Worm (Caenorhabditis elegans) whole organism, young adult: ENCODE data around the gene F25E5.8.
A peak's percentile ranks its signal among the peaks of the same experiment; 100 is the strongest.

Experiments used
- C17E4.6 ChIP-seq: fragments of 200-800 bp; sonication (Bioruptor generic); IDR thresholded peaks from 2 replicates; pipeline ENCODE4 v1.3.6; 2022; ENCODE audit warnings: missing genetic modification reagents, missing genetic modification characterization, missing compliant biosample characterization
- F33H1.4 ChIP-seq: fragments of 200-800 bp; sonication (Bioruptor generic); IDR thresholded peaks from 2 replicates; pipeline ENCODE4 v1.3.6; 2022; ENCODE audit warnings: missing genetic modification reagents, missing genetic modification characterization, missing compliant biosample characterization
- F37B4.10 ChIP-seq: fragments of 200-800 bp; sonication (Bioruptor generic); IDR thresholded peaks from 2 replicates; pipeline ENCODE4 v1.3.6; 2022; ENCODE audit warnings: missing genetic modification characterization, missing compliant biosample characterization
- F39B2.1 ChIP-seq: fragments of 200-800 bp; sonication (Bioruptor generic); IDR thresholded peaks from 2 replicates; pipeline ENCODE4 v1.3.6; 2022; ENCODE audit warnings: missing genetic modification reagents, missing genetic modification characterization, missing compliant biosample characterization
- K12H6.12 ChIP-seq: fragments of 200-800 bp; sonication (Bioruptor generic); optimal IDR thresholded peaks from 2 replicates; lab custom pipeline; 2018; ENCODE audit warnings: mild to moderate bottlenecking, missing genetic modification characterization, missing compliant biosample characterization
- Y67H2A.10 ChIP-seq: fragments of 200-800 bp; sonication (Bioruptor generic); conservative IDR thresholded peaks from 2 replicates; pipeline ENCODE4 v1.3.6; 2022; ENCODE audit warnings: missing genetic modification reagents, missing genetic modification characterization, missing compliant biosample characterization
- Y79H2A.3 ChIP-seq: fragments of 200-800 bp; sonication (Bioruptor generic); conservative IDR thresholded peaks from 2 replicates; pipeline ENCODE4 v1.3.6; 2022; ENCODE audit warnings: missing genetic modification reagents, missing genetic modification characterization, missing compliant biosample characterization
- attf-3 ChIP-seq: fragments of 200-800 bp; sonication (Bioruptor generic); conservative IDR thresholded peaks from 2 replicates; pipeline ENCODE4 v1.3.6; 2022; ENCODE audit warnings: missing genetic modification reagents, missing genetic modification characterization, missing compliant biosample characterization
- bed-1 ChIP-seq: fragments of 200-800 bp; sonication (Bioruptor generic); IDR thresholded peaks from 2 replicates; pipeline ENCODE4 v1.3.6; 2022; ENCODE audit warnings: missing genetic modification reagents, missing genetic modification characterization, missing compliant biosample characterization
- bed-2 ChIP-seq: fragments of 200-800 bp; sonication (Bioruptor generic); IDR thresholded peaks from 2 replicates; pipeline ENCODE4 v1.3.6; 2022; ENCODE audit warnings: missing genetic modification reagents, missing genetic modification characterization, missing compliant biosample characterization
- cebp-2 ChIP-seq: fragments of 200-800 bp; sonication (Bioruptor generic); IDR thresholded peaks from 2 replicates; pipeline ENCODE4 v1.3.6; 2022; ENCODE audit warnings: missing genetic modification characterization, missing compliant biosample characterization
- dpff-1 ChIP-seq: sonication (generic microtip); optimal IDR thresholded peaks from 2 replicates; lab custom pipeline; 2017; ENCODE audit warnings: mild to moderate bottlenecking, missing genetic modification characterization, missing compliant biosample characterization
- efl-1 ChIP-seq: fragments of 150-350 bp; optimal IDR thresholded peaks from 2 replicates; lab custom pipeline; 2014; ENCODE audit warnings: missing biosample characterization, missing genetic modification reagents, missing genetic modification characterization
- egl-18 ChIP-seq: fragments of 200-800 bp; sonication (Bioruptor generic); IDR thresholded peaks from 2 replicates; pipeline ENCODE4 v1.3.6; 2022; ENCODE audit warnings: missing genetic modification reagents, missing genetic modification characterization, missing compliant biosample characterization
- egrh-3 ChIP-seq: fragments of 200-800 bp; sonication (Bioruptor generic); IDR thresholded peaks from 2 replicates; pipeline ENCODE4 v1.3.6; 2022; ENCODE audit warnings: missing genetic modification reagents, missing genetic modification characterization, missing compliant biosample characterization
- ekl-4 ChIP-seq: fragments of 200-800 bp; sonication (Bioruptor generic); IDR thresholded peaks from 2 replicates; pipeline ENCODE4 v1.3.6; 2022; ENCODE audit warnings: missing genetic modification reagents, missing genetic modification characterization, missing compliant biosample characterization
- hmg-20 ChIP-seq: fragments of 200-800 bp; sonication (Bioruptor generic); IDR thresholded peaks from 2 replicates; pipeline ENCODE4 v1.3.6; 2022; ENCODE audit warnings: missing genetic modification reagents, missing genetic modification characterization, missing compliant biosample characterization
- let-607 ChIP-seq, 2 experiments: fragments of 200-800 bp in 1 of 2; sonication (Bioruptor generic) in 1 of 2; sonication (generic microtip) in 1 of 2; optimal IDR thresholded peaks; 2 replicates each; lab custom pipeline; 2016 to 2018; ENCODE audit warnings: mild to moderate bottlenecking in 2 of 2, missing compliant biosample characterization in 2 of 2, missing genetic modification characterization in 2 of 2, moderate library complexity in 2 of 2, missing genotype in 1 of 2
- lin-35 ChIP-seq, 3 experiments: fragments of 150-350 bp in 2 of 3; sonication (generic microtip) in 1 of 3; optimal IDR thresholded peaks; 2 replicates each; lab custom pipeline; 2014 to 2018; ENCODE audit warnings: missing biosample characterization in 3 of 3, missing genetic modification characterization in 3 of 3, missing genetic modification reagents in 3 of 3
- lin-40 ChIP-seq: sonication (generic microtip); optimal IDR thresholded peaks from 2 replicates; lab custom pipeline; 2016; ENCODE audit warnings: missing genetic modification characterization, mild to moderate bottlenecking, missing compliant biosample characterization, missing genotype, missing genetic modification reagents
- lin-54 ChIP-seq: fragments of 200-800 bp; sonication (Bioruptor generic); optimal IDR thresholded peaks from 2 replicates; lab custom pipeline; 2018; ENCODE audit warnings: mild to moderate bottlenecking, missing genetic modification characterization, missing compliant biosample characterization
- lsl-1 ChIP-seq: fragments of 200-800 bp; sonication (Bioruptor generic); optimal IDR thresholded peaks from 2 replicates; lab custom pipeline; 2018; ENCODE audit warnings: mild to moderate bottlenecking, missing genetic modification characterization, moderate library complexity, missing compliant biosample characterization
- madf-3 ChIP-seq: fragments of 200-800 bp; sonication (Bioruptor generic); IDR thresholded peaks from 2 replicates; pipeline ENCODE4 v1.3.6; 2022; ENCODE audit warnings: missing genetic modification reagents, missing genetic modification characterization, missing compliant biosample characterization
- madf-6 ChIP-seq: fragments of 200-800 bp; sonication (Bioruptor generic); IDR thresholded peaks from 2 replicates; pipeline ENCODE4 v1.3.6; 2022; ENCODE audit warnings: missing genetic modification reagents, missing genetic modification characterization, missing compliant biosample characterization
- mxl-1 ChIP-seq: sonication (generic microtip); optimal IDR thresholded peaks from 2 replicates; lab custom pipeline; 2016; ENCODE audit warnings: missing genetic modification characterization, missing compliant biosample characterization
- nfyb-1 ChIP-seq: fragments of 200-800 bp; sonication (Bioruptor generic); IDR thresholded peaks from 2 replicates; pipeline ENCODE4 v1.3.6; 2022; ENCODE audit warnings: missing genetic modification reagents, missing genetic modification characterization, missing compliant biosample characterization
- pbrm-1 ChIP-seq: fragments of 200-800 bp; sonication (Bioruptor generic); IDR thresholded peaks from 2 replicates; pipeline ENCODE4 v1.3.6; 2022; ENCODE audit warnings: missing genetic modification reagents, missing genetic modification characterization, missing compliant biosample characterization
- rec-8 ChIP-seq, 2 experiments: sonication (generic microtip); optimal IDR thresholded peaks; 2 replicates each; lab custom pipeline; 2016; ENCODE audit warnings: mild to moderate bottlenecking in 2 of 2, missing genetic modification characterization in 2 of 2, missing genetic modification reagents in 2 of 2, missing genotype in 2 of 2, missing biosample characterization in 1 of 2, missing compliant biosample characterization in 1 of 2, moderate library complexity in 1 of 2
- sea-2 ChIP-seq: fragments of 200-800 bp; sonication (Bioruptor generic); IDR thresholded peaks from 2 replicates; pipeline ENCODE4 v1.3.6; 2022; ENCODE audit warnings: missing genetic modification characterization, missing compliant biosample characterization
- unc-62 ChIP-seq: fragments of 150-350 bp; optimal IDR thresholded peaks from 2 replicates; lab custom pipeline; 2014; ENCODE audit warnings: missing biosample characterization, missing genetic modification reagents, missing genetic modification characterization
- ztf-25 ChIP-seq: fragments of 200-800 bp; sonication (Bioruptor generic); IDR thresholded peaks from 2 replicates; pipeline ENCODE4 v1.3.6; 2022; ENCODE audit warnings: missing genetic modification reagents, missing genetic modification characterization, missing compliant biosample characterization
- ztf-28 ChIP-seq: fragments of 200-800 bp; sonication (Bioruptor generic); IDR thresholded peaks from 2 replicates; pipeline ENCODE4 v1.3.6; 2022; ENCODE audit warnings: missing genetic modification reagents, missing genetic modification characterization, missing compliant biosample characterization
- ztf-6 ChIP-seq: fragments of 200-800 bp; sonication (Bioruptor generic); IDR thresholded peaks from 2 replicates; pipeline ENCODE4 v1.3.6; 2022; ENCODE audit warnings: missing genetic modification reagents, missing genetic modification characterization, missing compliant biosample characterization

F25E5.8 gene

ce11 chrV:7439807-7440206, 4.1 kb downstream of the F25E5.8 start, which contains the start of gene try-13:
Gene try-13 (plus strand): TSS chrV:7440107.
- no peak for TF ChIP-seq lin-40 (tag; lab: Kevin White, UChicago)
- TF ChIP-seq let-607 (tag; optimal IDR thresholded peaks at IDR 0.05; lab: Kevin White, UChicago): no peak
- TF ChIP-seq lin-54 (GFP tag; lab: Kevin White, UChicago): no peak
- no peak for TF ChIP-seq madf-6 (GFP tag; lab: Robert Waterston, UW)
- TF ChIP-seq hmg-20 (GFP tag; lab: Robert Waterston, UW): no peak
- no peak for TF ChIP-seq rec-8 (tag; optimal IDR thresholded peaks at IDR 0.05; lab: Kevin White, UChicago)
- TF ChIP-seq lsl-1 (GFP tag; lab: Kevin White, UChicago): no peak
- TF ChIP-seq ztf-25 (GFP tag; lab: Robert Waterston, UW): no peak
- no peak for TF ChIP-seq dpff-1 (tag; lab: Kevin White, UChicago)
- no peak for TF ChIP-seq Y79H2A.3 (GFP tag; lab: Robert Waterston, UW)
- TF ChIP-seq C17E4.6 (GFP tag; lab: Robert Waterston, UW): no peak
- no peak for TF ChIP-seq K12H6.12 (tag; lab: Kevin White, UChicago)
- TF ChIP-seq mxl-1 (tag; lab: Kevin White, UChicago): no peak
- no peak for TF ChIP-seq efl-1
- TF ChIP-seq unc-62: no peak
- TF ChIP-seq nfyb-1 (GFP tag; lab: Robert Waterston, UW): no peak
- no peak for TF ChIP-seq pbrm-1 (GFP tag; lab: Robert Waterston, UW)
- no peak for TF ChIP-seq cebp-2 (GFP tag; lab: Robert Waterston, UW)
- no peak for TF ChIP-seq F33H1.4 (GFP tag; lab: Robert Waterston, UW)
- TF ChIP-seq lin-35 (GFP tag; optimal IDR thresholded peaks at IDR 0.05; lab: Kevin White, UChicago): no peak

- TF ChIP-seq egl-18 (GFP tag; lab: Robert Waterston, UW) (0 out of 2 replicates have a peak, but pooled peaks have one; percentile 53), bed-2 (peak; percentile 9; the same call in 1 of the 2 replicates), attf-3 (GFP tag; lab: Robert Waterston, UW) (peak; percentile 62), F37B4.10 (peak; percentile 94; the same call in 1 of the 2 replicates), pbrm-1 (GFP tag; lab: Robert Waterston, UW) (0 out of 2 replicates have a peak, but pooled peaks have one; percentile 34), ztf-28 (GFP tag; lab: Robert Waterston, UW) (0 out of 2 replicates have a peak, but pooled peaks have one; percentile 43), sea-2 (GFP tag; lab: Robert Waterston, UW) (0 out of 2 replicates have a peak, but pooled peaks have one; percentile 33), ztf-6 (GFP tag; lab: Robert Waterston, UW) (0 out of 2 replicates have a peak, but pooled peaks have one; percentile 35), Y67H2A.10 (GFP tag; lab: Robert Waterston, UW) (peak; percentile 19; the same call in 1 of the 2 replicates), egrh-3 (GFP tag; lab: Robert Waterston, UW) (peak; percentile 88), bed-1 (GFP tag; lab: Robert Waterston, UW) (0 out of 2 replicates have a peak, but pooled peaks have one; percentile 20), ekl-4 (GFP tag; lab: Robert Waterston, UW) (peak; percentile 21; the same call in 1 of the 2 replicates), ztf-25 (GFP tag; lab: Robert Waterston, UW) (0 out of 2 replicates have a peak, but pooled peaks have one; percentile 75), F39B2.1 (GFP tag; lab: Robert Waterston, UW) (0 out of 2 replicates have a peak, but pooled peaks have one; percentile 51)
Observed at ce11 chrV:7443480-7443879, 7.8 kb downstream of the F25E5.8 start.

- TF ChIP-seq egrh-3 (GFP tag; lab: Robert Waterston, UW): peak; percentile 55
- TF ChIP-seq madf-3: peak; percentile 65; the same call in 1 of the 2 replicates
Observed at ce11 chrV:7444331-7444730, 8.6 kb downstream of the F25E5.8 start, which contains the start of gene nhr-141. Gene nhr-141 (plus strand): TSS chrV:7444661.
